Worm (Caenorhabditis elegans): ENCODE data around the gene W02G9.3.

- TF ChIP-seq ZK546.5 (tag; optimal IDR thresholded peaks at IDR 0.05) (no peak), ama-1 (optimal IDR thresholded peaks at IDR 0.05) (no peak), sma-9 (GFP tag; optimal IDR thresholded peaks at IDR 0.05) (no peak), sma-9 (tag; optimal IDR thresholded peaks at IDR 0.05) (no peak), nhr-129 (tag; optimal IDR thresholded peaks at IDR 0.05) (no peak), aly-2 (tag; optimal IDR thresholded peaks at IDR 0.05) (no peak), C34F6.9 (tag; optimal IDR thresholded peaks at IDR 0.05) (no peak), elt-3 (tag; optimal IDR thresholded peaks at IDR 0.05) (no peak), lin-39 (tag; optimal IDR thresholded peaks at IDR 0.05) (no peak), unc-39 (tag; optimal IDR thresholded peaks at IDR 0.05) (no peak), ceh-82 (tag; optimal IDR thresholded peaks at IDR 0.05) (no peak), nhr-10 (tag; optimal IDR thresholded peaks at IDR 0.05) (no peak), nhr-12 (tag; optimal IDR thresholded peaks at IDR 0.05) (no peak), egl-27 (tag; optimal IDR thresholded peaks at IDR 0.05) (no peak), nhr-25 (tag; optimal IDR thresholded peaks at IDR 0.05) (no peak)
These were observed 46.0 kb downstream of the W02G9.3 start, which contains the start of gene srt-29 for ce11 chrV:2718688-2719185.

Data from whole organism, L2 larva.